Fruit fly (Drosophila melanogaster) whole organism, embryonic: Measurements from ENCODE around the gene CG43367.
A peak's percentile ranks its signal among the peaks of the same experiment; 100 is the strongest.

Experiments
- Atf6 ChIP-seq: fragments of 200-800 bp; sonication (Bioruptor generic); IDR thresholded peaks from 2 replicates; pipeline ENCODE4 v1.3.6; 2022; ENCODE audit warnings: missing biosample characterization, missing genetic modification characterization
- CG10959 ChIP-seq: fragments of 200-800 bp; sonication (Bioruptor generic); IDR thresholded peaks from 2 replicates; pipeline ENCODE4 v1.3.6; 2022; ENCODE audit warnings: missing biosample characterization, missing genetic modification characterization
- CG11398 ChIP-seq: fragments of 200-800 bp; sonication (Bioruptor generic); optimal IDR thresholded peaks from 2 replicates; lab custom pipeline; 2016; ENCODE audit warnings: missing biosample characterization, missing genetic modification characterization
- CG11504 ChIP-seq: fragments of 200-800 bp; sonication (Bioruptor generic); optimal IDR thresholded peaks from 3 replicates; lab custom pipeline; 2019; ENCODE audit warnings: missing biosample characterization, mild to moderate bottlenecking, missing genetic modification characterization, moderate library complexity
- CG12104 ChIP-seq: fragments of 200-800 bp; sonication (Bioruptor generic); optimal IDR thresholded peaks from 3 replicates; lab custom pipeline; 2016; ENCODE audit warnings: missing biosample characterization, missing genetic modification characterization
- CG12299 ChIP-seq: fragments of 200-800 bp; sonication (Bioruptor generic); optimal IDR thresholded peaks from 2 replicates; lab custom pipeline; 2018; ENCODE audit warnings: missing biosample characterization, mild to moderate bottlenecking, missing genetic modification characterization
- CG2199 ChIP-seq: fragments of 200-800 bp; sonication (Bioruptor generic); IDR thresholded peaks from 3 replicates; pipeline ENCODE4 v1.3.6; 2022; ENCODE audit warnings: missing biosample characterization, missing genetic modification characterization
- CG31365 ChIP-seq: fragments of 200-800 bp; sonication (Bioruptor generic); optimal IDR thresholded peaks from 2 replicates; lab custom pipeline; 2018; ENCODE audit warnings: missing biosample characterization, mild to moderate bottlenecking, missing genetic modification characterization
- CG32532 ChIP-seq: fragments of 200-800 bp; sonication (Bioruptor generic); IDR thresholded peaks from 2 replicates; pipeline ENCODE4 v1.3.6; 2022; ENCODE audit warnings: missing biosample characterization, missing genetic modification characterization
- CG34422 ChIP-seq: fragments of 200-800 bp; sonication (Bioruptor generic); IDR thresholded peaks from 3 replicates; pipeline ENCODE4 v1.3.6; 2022; ENCODE audit warnings: missing biosample characterization, missing genetic modification characterization
- CG5953 ChIP-seq: fragments of 200-800 bp; sonication (Bioruptor generic); IDR thresholded peaks from 2 replicates; pipeline ENCODE4 v1.3.6; 2022; ENCODE audit warnings: missing biosample characterization, missing genetic modification characterization
- CG6765 ChIP-seq: fragments of 200-800 bp; sonication (Bioruptor generic); optimal IDR thresholded peaks from 3 replicates; lab custom pipeline; 2017; ENCODE audit warnings: missing biosample characterization, mild to moderate bottlenecking, missing genetic modification characterization
- CG9797 ChIP-seq: fragments of 200-800 bp; sonication (Bioruptor generic); optimal IDR thresholded peaks from 3 replicates; lab custom pipeline; 2018; ENCODE audit warnings: missing biosample characterization, mild to moderate bottlenecking, missing genetic modification characterization
- CG9932 ChIP-seq: fragments of 200-800 bp; sonication (Bioruptor generic); IDR thresholded peaks from 2 replicates; pipeline ENCODE4 v1.3.6; 2022; ENCODE audit warnings: missing biosample characterization, missing genetic modification characterization
- Dbx ChIP-seq: fragments of 200-800 bp; sonication (Bioruptor generic); IDR thresholded peaks from 3 replicates; pipeline ENCODE4 v1.3.6; 2022; ENCODE audit warnings: missing biosample characterization, missing genetic modification characterization
- Dll ChIP-seq: fragments of 200-800 bp; sonication (Bioruptor generic); IDR thresholded peaks from 4 replicates; pipeline ENCODE4 v1.3.6; 2022; ENCODE audit warnings: missing biosample characterization, missing genetic modification characterization; ENCODE audit not compliant: partially characterized antibody
- E2f2 ChIP-seq: fragments of 200-800 bp; sonication (Bioruptor generic); IDR thresholded peaks from 2 replicates; pipeline ENCODE4 v1.3.6; 2022; ENCODE audit warnings: missing biosample characterization, missing genetic modification characterization
- Elba2 ChIP-seq: fragments of 200-800 bp; sonication (Bioruptor generic); optimal IDR thresholded peaks from 3 replicates; lab custom pipeline; 2016; ENCODE audit warnings: missing biosample characterization, missing genetic modification characterization
- Fer2 ChIP-seq: fragments of 200-800 bp; sonication (Bioruptor generic); optimal IDR thresholded peaks from 2 replicates; lab custom pipeline; 2018; ENCODE audit warnings: missing biosample characterization, mild to moderate bottlenecking, missing genetic modification characterization, moderate library complexity
- HLH54F ChIP-seq: fragments of 200-800 bp; sonication (Bioruptor generic); optimal IDR thresholded peaks from 3 replicates; lab custom pipeline; 2016; ENCODE audit warnings: missing biosample characterization, missing genetic modification characterization
- HmgD ChIP-seq: fragments of 200-800 bp; sonication (Bioruptor generic); optimal IDR thresholded peaks from 3 replicates; lab custom pipeline; 2016; ENCODE audit warnings: missing biosample characterization, missing genetic modification characterization
- HmgZ ChIP-seq: fragments of 200-800 bp; sonication (Bioruptor generic); optimal IDR thresholded peaks from 2 replicates; lab custom pipeline; 2018; ENCODE audit warnings: missing biosample characterization, mild to moderate bottlenecking, missing genetic modification characterization
- Hmr ChIP-seq: fragments of 200-800 bp; sonication (Bioruptor generic); optimal IDR thresholded peaks from 3 replicates; lab custom pipeline; 2017; ENCODE audit warnings: mild to moderate bottlenecking, missing biosample characterization, missing genetic modification reagents, missing genetic modification characterization
- Kr ChIP-seq: fragments of 200-800 bp; sonication (Bioruptor generic); optimal IDR thresholded peaks from 2 replicates; lab custom pipeline; 2017; ENCODE audit warnings: missing biosample characterization, mild to moderate bottlenecking, missing genetic modification characterization
- Med ChIP-seq: fragments of 200-800 bp; sonication (Bioruptor generic); peaks from one replicate; lab custom pipeline; 2016; ENCODE audit warnings: missing biosample characterization, missing genetic modification characterization, mild to moderate bottlenecking, inconsistent platforms, moderate library complexity
- NC2β ChIP-seq: fragments of 200-800 bp; sonication (Bioruptor generic); optimal IDR thresholded peaks from 2 replicates; lab custom pipeline; 2016; ENCODE audit warnings: missing biosample characterization, missing genetic modification characterization
- Nf-YA ChIP-seq: fragments of 200-800 bp; sonication (Bioruptor generic); IDR thresholded peaks from 2 replicates; pipeline ENCODE4 v1.3.6; 2022; ENCODE audit warnings: missing biosample characterization, missing genetic modification characterization
- NfI ChIP-seq: fragments of 200-800 bp; sonication (Bioruptor generic); optimal IDR thresholded peaks from 3 replicates; lab custom pipeline; 2018; ENCODE audit warnings: missing biosample characterization, mild to moderate bottlenecking, missing genetic modification characterization, moderate library complexity
- Opbp ChIP-seq: fragments of 200-800 bp; sonication (Bioruptor generic); IDR thresholded peaks from 3 replicates; pipeline ENCODE4 v1.3.6; 2022; ENCODE audit warnings: missing biosample characterization, missing genetic modification characterization; ENCODE audit not compliant: partially characterized antibody
- Poxn ChIP-seq: fragments of 200-800 bp; sonication (Bioruptor generic); IDR thresholded peaks from 2 replicates; pipeline ENCODE4 v1.3.6; 2022; ENCODE audit warnings: missing biosample characterization, missing genetic modification characterization
- Side ChIP-seq: fragments of 200-800 bp; sonication (Bioruptor generic); optimal IDR thresholded peaks from 2 replicates; lab custom pipeline; 2016; ENCODE audit warnings: missing biosample characterization, missing genetic modification characterization
- Six4 ChIP-seq: fragments of 200-800 bp; sonication (Bioruptor generic); optimal IDR thresholded peaks from 2 replicates; lab custom pipeline; 2016; ENCODE audit warnings: missing biosample characterization, missing genetic modification characterization
- chif ChIP-seq, 2 experiments: fragments of 200-800 bp; sonication (Bioruptor generic); optimal IDR thresholded peaks; 3 replicates each; lab custom pipeline; 2016; ENCODE audit warnings: missing biosample characterization in 2 of 2, missing genetic modification characterization in 2 of 2
- crp ChIP-seq, 2 experiments: fragments of 200-800 bp; sonication (Bioruptor generic); optimal IDR thresholded peaks; 2 replicates in 1 of 2; 3 replicates in 1 of 2; lab custom pipeline; 2017; ENCODE audit warnings: missing biosample characterization in 2 of 2, missing genetic modification characterization in 2 of 2, mild to moderate bottlenecking in 1 of 2, moderate library complexity in 1 of 2
- exex ChIP-seq: fragments of 200-800 bp; sonication (Bioruptor generic); optimal IDR thresholded peaks from 4 replicates; lab custom pipeline; 2018; ENCODE audit warnings: missing biosample characterization, mild to moderate bottlenecking, missing genetic modification characterization, moderate library complexity
- gsb-n ChIP-seq: fragments of 200-800 bp; sonication (Bioruptor generic); optimal IDR thresholded peaks from 3 replicates; lab custom pipeline; 2018; ENCODE audit warnings: missing biosample characterization, mild to moderate bottlenecking, missing genetic modification characterization
- hb ChIP-seq: fragments of 200-800 bp; sonication (Bioruptor generic); IDR thresholded peaks from 3 replicates; pipeline ENCODE4 v1.3.6; 2022; ENCODE audit warnings: missing biosample characterization, missing genetic modification characterization; ENCODE audit not compliant: partially characterized antibody
- hkb ChIP-seq, 2 experiments: fragments of 200-800 bp in 1 of 2; fragments of >200 bp in 1 of 2; sonication (Bioruptor generic) in 1 of 2; IDR thresholded peaks in 1 of 2; optimal IDR thresholded peaks in 1 of 2; 2 replicates each; pipeline versions ENCODE4 v1.3.6 to Lab custom; 2017 to 2022; ENCODE audit warnings: missing biosample characterization in 1 of 2, missing genetic modification characterization in 1 of 2
- insv ChIP-seq, 2 experiments: fragments of 200-800 bp; sonication (Bioruptor generic); optimal IDR thresholded peaks; 3 replicates each; lab custom pipeline; 2016 to 2018; ENCODE audit warnings: missing biosample characterization in 2 of 2, missing genetic modification characterization in 2 of 2
- klu ChIP-seq: fragments of 200-800 bp; sonication (Bioruptor generic); IDR thresholded peaks from 2 replicates; pipeline ENCODE4 v1.3.6; 2022; ENCODE audit warnings: missing biosample characterization, missing genetic modification characterization
- lab ChIP-seq: fragments of 200-800 bp; sonication (Bioruptor generic); optimal IDR thresholded peaks from 3 replicates; lab custom pipeline; 2017; ENCODE audit warnings: missing biosample characterization, missing genetic modification characterization, mild to moderate bottlenecking, moderate library complexity, missing genetic modification reagents
- nmo ChIP-seq: fragments of 200-800 bp; sonication (Bioruptor generic); optimal IDR thresholded peaks from 2 replicates; lab custom pipeline; 2018; ENCODE audit warnings: missing biosample characterization, mild to moderate bottlenecking, missing genetic modification characterization, moderate library complexity
- phol ChIP-seq: fragments of 200-800 bp; sonication (Bioruptor generic); optimal IDR thresholded peaks from 3 replicates; lab custom pipeline; 2018; ENCODE audit warnings: missing biosample characterization, mild to moderate bottlenecking, missing genetic modification characterization, moderate library complexity
- sd ChIP-seq: fragments of 200-800 bp; sonication (Bioruptor generic); optimal IDR thresholded peaks from 3 replicates; lab custom pipeline; 2018; ENCODE audit warnings: missing biosample characterization, mild to moderate bottlenecking, missing genetic modification characterization, moderate library complexity
- sr ChIP-seq: fragments of 200-800 bp; sonication (Bioruptor generic); IDR thresholded peaks from 3 replicates; pipeline ENCODE4 v1.3.6; 2022; ENCODE audit warnings: missing biosample characterization, missing genetic modification characterization
- stwl ChIP-seq: fragments of 200-800 bp; sonication (Bioruptor generic); optimal IDR thresholded peaks from 3 replicates; lab custom pipeline; 2018; ENCODE audit warnings: missing biosample characterization, mild to moderate bottlenecking, missing genetic modification characterization, moderate library complexity
- trh ChIP-seq: fragments of 200-800 bp; sonication (Bioruptor generic); optimal IDR thresholded peaks from 2 replicates; lab custom pipeline; 2016; ENCODE audit warnings: missing biosample characterization, missing genetic modification characterization

CG43367 gene

dm6 chr3L:4193730-4194649 is at the start of gene CG43367:
Gene CG43367, plus strand, starts transcription at chr3L:4193993.
- TF ChIP-seq CG11398 (peak; percentile 10), HmgZ (peak; percentile 45), hkb (optimal IDR thresholded peaks at IDR 0.05; lab: Kevin White, UChicago) (no peak), hkb (GFP tag; IDR thresholded peaks at IDR 0.05; lab: Robert Waterston, UW) (peak; percentile 26; the same call in 1 of the 2 replicates), insv (GFP tag; optimal IDR thresholded peaks at IDR 0.05; lab: Kevin White, UChicago) (peak in 1 of 2 experiments; percentile 47), lab (GFP tag; lab: Kevin White, UChicago) (peak; percentile 39), NfI (peak; percentile 16), CG34422 (GFP tag; lab: Robert Waterston, UW) (peak; percentile 29; the same call in 1 of the 3 replicates), trh (GFP tag; lab: Kevin White, UChicago) (no peak), Poxn (GFP tag; lab: Robert Waterston, UW) (no peak), sr (peak; percentile 77), stwl (tag; lab: Kevin White, UChicago) (peak; percentile 50), exex (tag; lab: Kevin White, UChicago) (no peak), CG10959 (GFP tag; lab: Robert Waterston, UW) (no peak), CG32532 (peak; percentile 32; the same call in 1 of the 2 replicates), NC2β (GFP tag; lab: Kevin White, UChicago) (no peak), HLH54F (peak; percentile 18), Kr (GFP tag; lab: Kevin White, UChicago) (no peak), CG9932 (GFP tag; lab: Robert Waterston, UW) (peak; percentile 38), Opbp (GFP tag; lab: Robert Waterston, UW) (peak; percentile 50; the same call in 1 of the 3 replicates), E2f2 (peak; percentile 97), Dbx (GFP tag; lab: Robert Waterston, UW) (0 out of 3 replicates have a peak, but pooled peaks have one; percentile 15), crp (GFP tag; optimal IDR thresholded peaks at IDR 0.05; lab: Kevin White, UChicago) (peak; percentile 94 to 98), Hmr (GFP tag; lab: Kevin White, UChicago) (peak; percentile 6), CG11504 (no peak), nmo (GFP tag; lab: Kevin White, UChicago) (peak; percentile 15), CG6765 (no peak), Fer2 (tag; lab: Kevin White, UChicago) (no peak), CG2199 (GFP tag; lab: Robert Waterston, UW) (no peak), CG5953 (GFP tag; lab: Robert Waterston, UW) (no peak), hb (GFP tag; lab: Robert Waterston, UW) (no peak), Side (peak; percentile 20), CG12299 (tag; lab: Kevin White, UChicago) (no peak), CG9797 (GFP tag; lab: Kevin White, UChicago) (peak; percentile 0), Atf6 (0 out of 2 replicates have a peak, but pooled peaks have one; percentile 22), Med (GFP tag; lab: Kevin White, UChicago) (peak; percentile 89), gsb-n (tag; lab: Kevin White, UChicago) (no peak), Nf-YA (GFP tag; lab: Robert Waterston, UW) (no peak), CG31365 (tag; lab: Kevin White, UChicago) (no peak), klu (GFP tag; lab: Robert Waterston, UW) (0 out of 2 replicates have a peak, but pooled peaks have one; percentile 21), CG12104 (GFP tag; lab: Kevin White, UChicago) (no peak), Elba2 (GFP tag; lab: Kevin White, UChicago) (peak; percentile 82), HmgD (GFP tag; lab: Kevin White, UChicago) (peak; percentile 25), phol (tag; lab: Kevin White, UChicago) (no peak), sd (tag; lab: Kevin White, UChicago) (peak; percentile 97), Dll (GFP tag; lab: Robert Waterston, UW) (0 out of 4 replicates have a peak, but pooled peaks have one; percentile 32), chif (GFP tag; optimal IDR thresholded peaks at IDR 0.05; lab: Kevin White, UChicago) (peak in 1 of 2 experiments; percentile 3), Six4 (no peak)
